Worm (Caenorhabditis elegans) whole organism, mixed stage, embryonic: ENCODE data around the gene fbxa-104.
A peak's percentile ranks its signal among the peaks of the same experiment; 100 is the strongest.

ENCODE experiments used
- bed-3 ChIP-seq: fragments of 200-800 bp; sonication (Bioruptor generic); optimal IDR thresholded peaks from 3 replicates; lab custom pipeline; 2018; ENCODE audit warnings: mild to moderate bottlenecking, missing genetic modification characterization, moderate library complexity, missing compliant biosample characterization
- ceh-39 ChIP-seq: fragments of 150-350 bp; optimal IDR thresholded peaks from 2 replicates; lab custom pipeline; 2014; ENCODE audit warnings: missing biosample characterization, missing genetic modification characterization
- ceh-43 ChIP-seq: fragments of 200-800 bp; sonication (Bioruptor generic); optimal IDR thresholded peaks from 2 replicates; lab custom pipeline; 2018; ENCODE audit warnings: mild to moderate bottlenecking, missing genetic modification characterization, moderate library complexity, missing compliant biosample characterization
- ceh-83 ChIP-seq: fragments of 200-800 bp; sonication (Bioruptor generic); optimal IDR thresholded peaks from 2 replicates; lab custom pipeline; 2018; ENCODE audit warnings: mild to moderate bottlenecking, missing genetic modification characterization, missing compliant biosample characterization
- ces-1 ChIP-seq: fragments of 150-350 bp; optimal IDR thresholded peaks from 2 replicates; lab custom pipeline; 2014; ENCODE audit warnings: missing biosample characterization, missing genetic modification reagents, missing genetic modification characterization
- cnd-1 ChIP-seq: fragments of 200-800 bp; sonication (Bioruptor generic); optimal IDR thresholded peaks from 2 replicates; lab custom pipeline; 2018; ENCODE audit warnings: mild to moderate bottlenecking, missing genetic modification characterization, missing compliant biosample characterization
- drap-1 ChIP-seq: fragments of 200-800 bp; sonication (Bioruptor generic); optimal IDR thresholded peaks from 3 replicates; lab custom pipeline; 2018; ENCODE audit warnings: mild to moderate bottlenecking, missing genetic modification characterization, missing compliant biosample characterization
- elt-1 ChIP-seq: sonication (generic microtip); optimal IDR thresholded peaks from 2 replicates; lab custom pipeline; 2017; ENCODE audit warnings: missing genetic modification characterization, mild to moderate bottlenecking, missing compliant biosample characterization, antibody characterized with exemption, moderate library complexity, borderline replicate concordance; ENCODE audit not compliant: insufficient read depth
- elt-3 ChIP-seq: fragments of 150-350 bp; optimal IDR thresholded peaks from 2 replicates; lab custom pipeline; 2014; ENCODE audit warnings: missing biosample characterization, missing genetic modification characterization
- flh-1 ChIP-seq: fragments of 200-800 bp; sonication (Bioruptor generic); optimal IDR thresholded peaks from 2 replicates; lab custom pipeline; 2018; ENCODE audit warnings: mild to moderate bottlenecking, missing genetic modification characterization, moderate library complexity, missing compliant biosample characterization
- ham-2 ChIP-seq: fragments of 200-800 bp; sonication (Bioruptor generic); optimal IDR thresholded peaks from 2 replicates; lab custom pipeline; 2018; ENCODE audit warnings: mild to moderate bottlenecking, missing genetic modification characterization, missing compliant biosample characterization
- hlh-1 ChIP-seq: fragments of 150-350 bp; optimal IDR thresholded peaks from 2 replicates; lab custom pipeline; 2014; ENCODE audit warnings: missing biosample characterization, missing genetic modification reagents, missing genetic modification characterization
- lin-32 ChIP-seq: fragments of 200-800 bp; sonication (Bioruptor generic); optimal IDR thresholded peaks from 2 replicates; lab custom pipeline; 2018; ENCODE audit warnings: mild to moderate bottlenecking, missing genetic modification characterization, missing compliant biosample characterization
- lsy-2 ChIP-seq: fragments of 150-350 bp; optimal IDR thresholded peaks from 2 replicates; lab custom pipeline; 2014; ENCODE audit warnings: missing biosample characterization, missing genetic modification characterization
- mab-5 ChIP-seq: fragments of 150-350 bp; optimal IDR thresholded peaks from 2 replicates; lab custom pipeline; 2014; ENCODE audit warnings: missing biosample characterization, missing genetic modification characterization
- mep-1 ChIP-seq: fragments of 150-350 bp; optimal IDR thresholded peaks from 2 replicates; lab custom pipeline; 2017; ENCODE audit warnings: missing biosample characterization, missing genetic modification reagents, missing genetic modification characterization, inconsistent platforms
- mls-2 ChIP-seq: sonication (generic microtip); optimal IDR thresholded peaks from 2 replicates; lab custom pipeline; 2016; ENCODE audit warnings: mild to moderate bottlenecking, missing genetic modification characterization, moderate library complexity, missing compliant biosample characterization
- nhr-12 ChIP-seq: fragments of 150-350 bp; optimal IDR thresholded peaks from 2 replicates; lab custom pipeline; 2014; ENCODE audit warnings: missing biosample characterization, missing genetic modification characterization
- nhr-2 ChIP-seq: fragments of 150-350 bp; optimal IDR thresholded peaks from 2 replicates; lab custom pipeline; 2014; ENCODE audit warnings: missing biosample characterization, missing genetic modification characterization
- nhr-237 ChIP-seq: fragments of 150-350 bp; optimal IDR thresholded peaks from 2 replicates; lab custom pipeline; 2014; ENCODE audit warnings: missing biosample characterization, missing genetic modification characterization
- nhr-28 ChIP-seq: fragments of 150-350 bp; optimal IDR thresholded peaks from 2 replicates; lab custom pipeline; 2014; ENCODE audit warnings: missing biosample characterization, missing genetic modification characterization
- nhr-76 ChIP-seq: sonication (generic microtip); optimal IDR thresholded peaks from 2 replicates; lab custom pipeline; 2017; ENCODE audit warnings: missing biosample characterization, missing genetic modification characterization
- pha-4 ChIP-seq: fragments of 150-350 bp; optimal IDR thresholded peaks from 2 replicates; lab custom pipeline; 2018; ENCODE audit warnings: missing biosample characterization, missing genetic modification reagents, missing genetic modification characterization
- sem-2 ChIP-seq: fragments of 200-800 bp; sonication (Bioruptor generic); optimal IDR thresholded peaks from 2 replicates; lab custom pipeline; 2018; ENCODE audit warnings: mild to moderate bottlenecking, missing genetic modification characterization, missing compliant biosample characterization
- sptf-1 ChIP-seq: sonication (generic microtip); optimal IDR thresholded peaks from 2 replicates; lab custom pipeline; 2017; ENCODE audit warnings: mild to moderate bottlenecking, missing genetic modification characterization, moderate library complexity, missing compliant biosample characterization
- unc-120 ChIP-seq: sonication (generic microtip); optimal IDR thresholded peaks from 2 replicates; lab custom pipeline; 2017; ENCODE audit warnings: missing genetic modification characterization, missing compliant biosample characterization; ENCODE audit not compliant: poor library complexity, severe bottlenecking
- unc-39 ChIP-seq: fragments of 150-350 bp; optimal IDR thresholded peaks from 2 replicates; lab custom pipeline; 2014; ENCODE audit warnings: missing biosample characterization, missing genetic modification characterization

Gene fbxa-104

DNA sequence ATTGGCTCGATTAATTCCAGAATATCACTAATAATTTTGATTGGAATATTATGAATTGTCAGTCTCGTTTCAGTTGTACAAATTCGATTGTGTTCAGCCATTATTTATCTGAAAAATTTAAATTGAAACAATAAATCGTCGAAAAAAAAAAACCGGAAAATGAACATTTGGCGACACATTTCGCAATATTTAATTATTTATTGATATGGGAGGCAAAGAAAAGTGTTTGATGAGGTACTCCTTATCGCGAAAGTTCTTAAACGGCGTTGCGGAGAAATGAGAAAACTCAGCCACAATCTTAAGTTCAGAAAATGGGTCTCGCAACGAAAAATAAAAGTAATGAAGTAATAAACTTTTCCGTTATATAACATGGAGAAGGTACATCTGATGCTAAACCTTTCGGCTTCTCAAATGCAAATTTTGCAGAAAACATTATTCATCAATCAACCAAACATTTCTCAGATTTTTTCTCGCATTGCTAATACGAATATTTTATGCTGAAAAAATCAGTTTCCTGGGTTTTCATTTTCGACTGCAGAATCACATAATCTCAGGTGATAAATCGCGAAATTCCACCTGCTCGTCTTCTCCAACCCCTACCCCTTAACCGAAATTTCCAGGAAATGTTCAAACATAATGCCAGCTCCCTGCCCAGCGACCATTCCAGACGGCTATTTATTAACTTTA is 23.6 kb downstream of the fbxa-104 start, which contains the start of the genes T06E6.15 and sri-7:
TSS of gene T06E6.15 (minus strand) at position 101 of the 687 bp plus-strand sequence.
TSS of gene sri-7 (plus strand) at position 637 of the 687 bp plus-strand sequence.
- TF ChIP-seq nhr-12 (tag; lab: Kevin White, UChicago) (no peak), nhr-76 (no peak), hlh-1 (no peak), lsy-2 (tag; lab: Kevin White, UChicago) (no peak), lin-32 (no peak), nhr-2 (tag; lab: Kevin White, UChicago) (no peak), bed-3 (GFP tag; lab: Kevin White, UChicago) (no peak), pha-4 (no peak), mls-2 (no peak), ham-2 (GFP tag; lab: Kevin White, UChicago) (no peak), sem-2 (GFP tag; lab: Kevin White, UChicago) (no peak), ces-1 (GFP tag; lab: Kevin White, UChicago) (no peak), cnd-1 (no peak)

DNA sequence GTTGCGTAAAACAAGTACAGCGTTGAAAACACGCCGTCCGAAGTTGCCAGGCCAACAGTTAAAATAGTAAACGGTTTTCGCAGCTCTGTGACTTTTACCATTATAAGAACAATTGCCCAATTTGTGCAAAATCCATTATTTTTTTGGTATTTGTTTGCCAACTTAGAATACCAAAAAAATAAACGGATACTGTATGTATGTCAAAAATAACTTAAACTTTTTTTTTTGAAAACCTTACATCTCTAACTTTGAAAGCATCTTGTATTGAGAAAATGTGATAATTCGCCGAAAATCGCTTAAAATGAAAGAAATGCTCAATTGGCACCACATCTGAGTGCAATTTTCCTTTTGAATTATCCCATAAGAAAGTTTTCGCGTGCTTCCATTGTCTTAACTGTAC is 24.8 kb downstream of the fbxa-104 start, which contains the start of gene fbxa-199:
TSS of gene fbxa-199 (minus strand) at position 101 of the 400 bp plus-strand sequence.
- TF ChIP-seq nhr-2 (tag; lab: Kevin White, UChicago) (no peak), nhr-12 (tag; lab: Kevin White, UChicago) (no peak), mls-2 (no peak), mab-5 (tag; lab: Kevin White, UChicago) (no peak), flh-1 (no peak), mep-1 (tag; lab: Kevin White, UChicago) (no peak), hlh-1 (no peak), unc-120 (tag; lab: Kevin White, UChicago) (no peak), cnd-1 (no peak), ceh-43 (GFP tag; lab: Kevin White, UChicago) (no peak), nhr-76 (no peak), ham-2 (GFP tag; lab: Kevin White, UChicago) (no peak), elt-3 (tag; lab: Kevin White, UChicago) (no peak), unc-39 (tag; lab: Kevin White, UChicago) (no peak), drap-1 (GFP tag; lab: Kevin White, UChicago) (no peak), pha-4 (no peak), sem-2 (GFP tag; lab: Kevin White, UChicago) (no peak), ceh-83 (GFP tag; lab: Kevin White, UChicago) (no peak), nhr-28 (tag; lab: Kevin White, UChicago) (no peak), nhr-237 (no peak)

DNA sequence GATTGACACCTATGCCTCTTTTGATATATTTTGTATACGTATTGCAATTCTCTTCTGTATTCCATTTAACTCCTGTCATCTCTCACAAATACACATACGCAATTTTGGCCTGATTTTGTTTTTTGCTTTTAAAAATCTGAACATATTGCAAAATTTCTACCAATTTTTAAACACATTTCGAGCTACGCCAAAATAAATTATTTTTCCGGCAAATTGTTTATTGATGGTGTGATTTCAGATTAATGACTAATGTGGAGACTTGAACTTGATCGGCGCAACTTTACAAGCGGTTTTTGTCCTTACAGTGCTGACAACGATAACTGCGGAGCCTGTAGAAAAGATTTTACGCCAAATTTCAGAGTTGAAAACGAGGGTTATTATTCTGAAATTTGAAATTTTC is 26.3 kb downstream of the fbxa-104 start:
- no peak for TF ChIP-seq nhr-2 (tag; lab: Kevin White, UChicago)
- no peak for TF ChIP-seq lsy-2 (tag; lab: Kevin White, UChicago)
- no peak for TF ChIP-seq unc-39 (tag; lab: Kevin White, UChicago)
- TF ChIP-seq elt-1 (tag; lab: Kevin White, UChicago): no peak

DNA sequence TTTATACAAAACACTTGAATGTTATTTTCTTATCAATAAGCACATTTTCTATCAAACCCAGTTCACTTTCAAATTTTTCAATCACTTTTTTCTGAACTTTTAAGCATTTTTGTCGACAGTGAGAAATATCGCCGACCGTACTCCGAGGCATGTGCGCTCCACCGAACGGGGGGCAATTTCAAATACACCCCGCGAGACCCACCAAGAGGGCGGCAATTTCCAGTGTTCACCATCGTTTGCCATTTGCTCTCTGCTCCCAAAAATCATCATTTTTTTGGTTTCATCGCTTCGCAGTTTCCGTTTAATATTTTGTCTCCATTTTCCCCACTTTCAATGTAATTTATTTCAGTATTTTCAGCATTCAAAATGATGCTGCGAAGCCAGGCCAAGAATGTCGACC is 28.1 kb downstream of the fbxa-104 start, which contains the start of gene cyb-3:
TSS of gene cyb-3 (plus strand) at position 350 of the 400 bp plus-strand sequence.
- no peak for TF ChIP-seq drap-1 (GFP tag; lab: Kevin White, UChicago)
- TF ChIP-seq lsy-2 (tag; lab: Kevin White, UChicago): peak; percentile 57
- TF ChIP-seq, all 35 proteins: peak for 1

DNA sequence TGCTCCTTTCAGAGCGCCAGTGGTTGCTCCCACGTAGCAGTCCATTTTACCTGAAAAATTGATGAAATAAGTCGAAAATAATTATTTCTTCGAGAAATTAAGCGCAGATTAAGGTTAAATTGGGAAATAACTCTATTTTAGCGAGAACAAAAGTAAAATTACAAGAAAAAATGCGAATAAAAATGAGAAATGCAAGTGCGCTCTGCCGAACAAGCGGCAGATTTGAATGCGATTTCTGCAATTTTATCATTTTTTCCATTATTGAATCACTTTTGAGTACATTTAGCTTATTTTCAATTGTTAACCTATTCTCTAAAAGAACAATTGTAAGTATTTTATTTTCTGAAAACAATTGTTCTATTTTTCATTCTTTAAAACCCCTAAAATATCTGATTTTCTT is 28.6 kb downstream of the fbxa-104 start, which contains the start of gene T06E6.1:
TSS of gene T06E6.1 (minus strand) at position 56 of the 400 bp plus-strand sequence.
- TF ChIP-seq elt-1 (tag; lab: Kevin White, UChicago) (no peak), nhr-76 (no peak), nhr-237 (no peak)

DNA sequence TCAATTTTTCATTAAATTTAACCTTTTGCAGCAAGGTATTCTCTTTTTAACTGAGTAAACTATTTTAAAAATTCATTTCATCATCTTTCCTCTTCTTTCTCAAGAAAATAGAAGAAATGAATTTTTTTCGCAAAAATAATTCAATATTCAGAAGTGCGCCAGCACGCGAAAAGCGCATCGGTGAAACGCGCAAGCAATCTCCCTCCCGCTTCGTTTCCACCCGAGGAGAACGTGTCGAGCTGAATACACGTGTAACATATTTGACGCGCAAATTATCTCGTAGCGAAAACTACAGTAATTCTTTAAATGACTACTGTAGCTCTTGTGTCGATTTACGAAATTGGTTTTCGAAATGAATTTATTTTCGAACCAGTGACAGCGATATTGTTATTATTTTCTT is 31.4 kb downstream of the fbxa-104 start:
- TF ChIP-seq hlh-1 (no peak), mab-5 (tag; lab: Kevin White, UChicago) (no peak), lin-32 (no peak), nhr-12 (tag; lab: Kevin White, UChicago) (no peak), bed-3 (GFP tag; lab: Kevin White, UChicago) (no peak), ceh-39 (tag; lab: Kevin White, UChicago) (no peak), sptf-1 (tag; lab: Kevin White, UChicago) (no peak), elt-3 (tag; lab: Kevin White, UChicago) (no peak), unc-39 (tag; lab: Kevin White, UChicago) (no peak), ces-1 (GFP tag; lab: Kevin White, UChicago) (no peak), elt-1 (tag; lab: Kevin White, UChicago) (no peak), flh-1 (no peak), ceh-83 (GFP tag; lab: Kevin White, UChicago) (no peak)
